Fruit fly (Drosophila melanogaster) whole organism, embryonic: ENCODE measurements around the gene Csas.

Experiments used
- CG10321 ChIP-seq: fragments of 200-800 bp; sonication (Bioruptor generic); IDR thresholded peaks from 2 replicates; pipeline ENCODE4 v1.3.6; 2022; ENCODE audit warnings: missing biosample characterization, missing genetic modification characterization
- CG10565 ChIP-seq: fragments of 200-800 bp; sonication (Bioruptor generic); optimal IDR thresholded peaks from 3 replicates; lab custom pipeline; 2016; ENCODE audit warnings: missing biosample characterization, mild to moderate bottlenecking, missing genetic modification characterization
- CG11695 ChIP-seq: fragments of 200-800 bp; sonication (Bioruptor generic); IDR thresholded peaks from 3 replicates; pipeline ENCODE4 v1.3.6; 2022; ENCODE audit warnings: missing biosample characterization, missing genetic modification characterization
- CG11696 ChIP-seq: fragments of 200-800 bp; sonication (Bioruptor generic); IDR thresholded peaks from 2 replicates; pipeline ENCODE4 v1.3.6; 2022; ENCODE audit warnings: missing biosample characterization, missing genetic modification characterization
- CG12104 ChIP-seq: fragments of 200-800 bp; sonication (Bioruptor generic); optimal IDR thresholded peaks from 3 replicates; lab custom pipeline; 2016; ENCODE audit warnings: missing biosample characterization, missing genetic modification characterization
- CG12155 ChIP-seq: fragments of 200-800 bp; sonication (Bioruptor generic); optimal IDR thresholded peaks from 3 replicates; lab custom pipeline; 2016; ENCODE audit warnings: missing biosample characterization, missing genetic modification characterization
- CG12942 ChIP-seq: fragments of 200-800 bp; sonication (Bioruptor generic); optimal IDR thresholded peaks from 3 replicates; lab custom pipeline; 2016; ENCODE audit warnings: missing biosample characterization, missing genetic modification characterization
- CG18764 ChIP-seq: fragments of 200-800 bp; sonication (Bioruptor generic); optimal IDR thresholded peaks from 3 replicates; lab custom pipeline; 2016; ENCODE audit warnings: missing biosample characterization, missing genetic modification characterization
- CG2116 ChIP-seq: fragments of 200-800 bp; sonication (Bioruptor generic); optimal IDR thresholded peaks from 3 replicates; lab custom pipeline; 2018; ENCODE audit warnings: missing biosample characterization, mild to moderate bottlenecking, missing genetic modification characterization
- CG33557 ChIP-seq: fragments of 200-800 bp; sonication (Bioruptor generic); optimal IDR thresholded peaks from 2 replicates; lab custom pipeline; 2019; ENCODE audit warnings: missing biosample characterization, mild to moderate bottlenecking, missing genetic modification characterization, moderate library complexity
- CG3838 ChIP-seq: fragments of 200-800 bp; sonication (Bioruptor generic); optimal IDR thresholded peaks from 3 replicates; lab custom pipeline; 2016; ENCODE audit warnings: missing biosample characterization, missing genetic modification characterization
- CG42726 ChIP-seq: fragments of 200-800 bp; sonication (Bioruptor generic); IDR thresholded peaks from 2 replicates; pipeline ENCODE4 v1.3.6; 2022; ENCODE audit warnings: missing biosample characterization, missing genetic modification characterization; ENCODE audit not compliant: partially characterized antibody
- CG4820 ChIP-seq: fragments of 200-800 bp; sonication (Bioruptor generic); optimal IDR thresholded peaks from 3 replicates; lab custom pipeline; 2016; ENCODE audit warnings: missing biosample characterization, missing genetic modification characterization
- CG8281 ChIP-seq: fragments of 200-800 bp; sonication (Bioruptor generic); optimal IDR thresholded peaks from 2 replicates; lab custom pipeline; 2018; ENCODE audit warnings: missing biosample characterization, mild to moderate bottlenecking, missing genetic modification characterization, moderate library complexity
- CG8290 ChIP-seq, 3 experiments: fragments of 200-800 bp; sonication (Bioruptor generic); optimal IDR thresholded peaks; 2 replicates each; lab custom pipeline; 2016 to 2019; ENCODE audit warnings: missing biosample characterization in 3 of 3, missing genetic modification characterization in 3 of 3, mild to moderate bottlenecking in 2 of 3, moderate library complexity in 1 of 3
- CkIIα-i1 ChIP-seq: fragments of 200-800 bp; sonication (Bioruptor generic); IDR thresholded peaks from 2 replicates; pipeline ENCODE4 v1.3.6; 2022; ENCODE audit warnings: missing biosample characterization, missing genetic modification characterization
- CrebB ChIP-seq: fragments of 200-800 bp; sonication (Bioruptor generic); optimal IDR thresholded peaks from 3 replicates; lab custom pipeline; 2018; ENCODE audit warnings: missing biosample characterization, mild to moderate bottlenecking, missing genetic modification characterization
- Dad ChIP-seq: fragments of 200-800 bp; sonication (Bioruptor generic); optimal IDR thresholded peaks from 3 replicates; lab custom pipeline; 2016; ENCODE audit warnings: missing biosample characterization, missing genetic modification characterization
- Deaf1 ChIP-seq: fragments of 200-800 bp; optimal IDR thresholded peaks from 3 replicates; lab custom pipeline; 2019; ENCODE audit warnings: missing biosample characterization, mild to moderate bottlenecking, missing genetic modification characterization, moderate library complexity
- Hey ChIP-seq: fragments of 200-800 bp; sonication (Bioruptor generic); optimal IDR thresholded peaks from 3 replicates; lab custom pipeline; 2018; ENCODE audit warnings: missing biosample characterization, mild to moderate bottlenecking, missing genetic modification characterization
- Hmx ChIP-seq: fragments of 200-800 bp; sonication (Bioruptor generic); optimal IDR thresholded peaks from 2 replicates; lab custom pipeline; 2016; ENCODE audit warnings: missing biosample characterization, missing genetic modification characterization
- MTF-1 ChIP-seq: fragments of 200-800 bp; sonication (Bioruptor generic); optimal IDR thresholded peaks from 2 replicates; lab custom pipeline; 2018; ENCODE audit warnings: missing biosample characterization, mild to moderate bottlenecking, missing genetic modification characterization, borderline replicate concordance
- Max ChIP-seq: fragments of 200-800 bp; sonication (Bioruptor generic); optimal IDR thresholded peaks from 2 replicates; lab custom pipeline; 2016; ENCODE audit warnings: missing biosample characterization, mild to moderate bottlenecking, missing genetic modification characterization
- Mrtf ChIP-seq: fragments of 200-800 bp; sonication (Bioruptor generic); IDR thresholded peaks from 3 replicates; pipeline ENCODE4 v1.3.6; 2022; ENCODE audit warnings: missing biosample characterization, missing genetic modification characterization
- Nf-YC ChIP-seq: fragments of 200-800 bp; optimal IDR thresholded peaks from 3 replicates; lab custom pipeline; 2019; ENCODE audit warnings: missing biosample characterization, mild to moderate bottlenecking, missing genetic modification characterization, moderate library complexity
- Sin3A ChIP-seq: fragments of >200 bp; optimal IDR thresholded peaks from 2 replicates; lab custom pipeline; 2018
- Trl ChIP-seq, 3 experiments: fragments of >200 bp in 2 of 3; fragments of 200-800 bp in 1 of 3; sonication (Bioruptor generic) in 1 of 3; optimal IDR thresholded peaks; 2 replicates in 1 of 3; 3 replicates in 2 of 3; lab custom pipeline; 2016 to 2017; ENCODE audit warnings: missing biosample characterization in 1 of 3, missing genetic modification characterization in 1 of 3
- YL-1 ChIP-seq: fragments of 200-800 bp; sonication (Bioruptor generic); optimal IDR thresholded peaks from 3 replicates; lab custom pipeline; 2017; ENCODE audit warnings: missing biosample characterization, mild to moderate bottlenecking, missing genetic modification characterization
- ase ChIP-seq: fragments of 200-800 bp; sonication (Bioruptor generic); IDR thresholded peaks from 3 replicates; pipeline ENCODE4 v1.3.6; 2022; ENCODE audit warnings: missing biosample characterization, missing genetic modification characterization
- bigmax ChIP-seq: fragments of 200-800 bp; sonication (Bioruptor generic); optimal IDR thresholded peaks from 2 replicates; lab custom pipeline; 2018; ENCODE audit warnings: missing biosample characterization, mild to moderate bottlenecking, missing genetic modification characterization
- bowl ChIP-seq: fragments of 200-800 bp; sonication (Bioruptor generic); IDR thresholded peaks from 2 replicates; pipeline ENCODE4 v1.3.6; 2022; ENCODE audit warnings: missing biosample characterization, missing genetic modification characterization
- bsh ChIP-seq, 2 experiments: fragments of 200-800 bp; sonication (Bioruptor generic); optimal IDR thresholded peaks; 2 replicates each; lab custom pipeline; 2017 to 2018; ENCODE audit warnings: mild to moderate bottlenecking in 2 of 2, missing biosample characterization in 2 of 2, missing genetic modification characterization in 2 of 2, moderate library complexity in 1 of 2
- chn ChIP-seq: fragments of 200-800 bp; sonication (Bioruptor generic); optimal IDR thresholded peaks from 2 replicates; lab custom pipeline; 2016; ENCODE audit warnings: missing biosample characterization, missing genetic modification characterization
- gcm2 ChIP-seq: fragments of 200-800 bp; sonication (Bioruptor generic); optimal IDR thresholded peaks from 2 replicates; lab custom pipeline; 2016; ENCODE audit warnings: missing biosample characterization, missing genetic modification characterization
- kah ChIP-seq: fragments of 200-800 bp; sonication (Bioruptor generic); optimal IDR thresholded peaks from 2 replicates; lab custom pipeline; 2018; ENCODE audit warnings: missing biosample characterization, mild to moderate bottlenecking, missing genetic modification characterization
- lbe ChIP-seq: fragments of 200-800 bp; sonication (Bioruptor generic); optimal IDR thresholded peaks from 2 replicates; lab custom pipeline; 2016; ENCODE audit warnings: missing biosample characterization, mild to moderate bottlenecking, missing genetic modification characterization
- lmd ChIP-seq: fragments of 200-800 bp; sonication (Bioruptor generic); IDR thresholded peaks from 2 replicates; pipeline ENCODE4 v1.3.6; 2022; ENCODE audit warnings: missing biosample characterization, missing genetic modification characterization
- luna ChIP-seq: fragments of 200-800 bp; sonication (Bioruptor generic); optimal IDR thresholded peaks from 2 replicates; lab custom pipeline; 2016; ENCODE audit warnings: missing biosample characterization, missing genetic modification characterization
- maf-S ChIP-seq: fragments of 200-800 bp; sonication (Bioruptor generic); optimal IDR thresholded peaks from 2 replicates; lab custom pipeline; 2016; ENCODE audit warnings: missing biosample characterization, missing genetic modification characterization
- mirr ChIP-seq: fragments of 200-800 bp; sonication (Bioruptor generic); optimal IDR thresholded peaks from 3 replicates; lab custom pipeline; 2018; ENCODE audit warnings: missing biosample characterization, mild to moderate bottlenecking, missing genetic modification characterization
- odd ChIP-seq: fragments of 200-800 bp; sonication (Bioruptor generic); optimal IDR thresholded peaks from 2 replicates; lab custom pipeline; 2017; ENCODE audit warnings: missing biosample characterization, mild to moderate bottlenecking, missing genetic modification characterization
- peb ChIP-seq: fragments of 200-800 bp; sonication (Bioruptor generic); IDR thresholded peaks from 2 replicates; pipeline ENCODE4 v1.3.6; 2022; ENCODE audit warnings: missing biosample characterization, missing genetic modification characterization
- pnt ChIP-seq: fragments of 200-800 bp; sonication (Bioruptor generic); optimal IDR thresholded peaks from 3 replicates; lab custom pipeline; 2016; ENCODE audit warnings: missing biosample characterization, missing genetic modification characterization
- prd ChIP-seq, 3 experiments: fragments of >200 bp in 2 of 3; fragments of 200-800 bp in 1 of 3; sonication (Bioruptor generic) in 1 of 3; optimal IDR thresholded peaks in 2 of 3; IDR thresholded peaks in 1 of 3; 2 replicates in 2 of 3; 3 replicates in 1 of 3; pipeline versions ENCODE4 v1.3.6 to Lab custom; 2017 to 2022; ENCODE audit warnings: missing biosample characterization in 1 of 3, missing genetic modification characterization in 1 of 3
- pros ChIP-seq: fragments of 200-800 bp; sonication (Bioruptor generic); optimal IDR thresholded peaks from 3 replicates; lab custom pipeline; 2019; ENCODE audit warnings: missing biosample characterization, mild to moderate bottlenecking, missing genetic modification characterization, moderate library complexity
- pzg ChIP-seq: fragments of 200-800 bp; sonication (Bioruptor generic); optimal IDR thresholded peaks from 3 replicates; lab custom pipeline; 2018; ENCODE audit warnings: missing biosample characterization, mild to moderate bottlenecking, missing genetic modification characterization, moderate library complexity
- stc ChIP-seq: fragments of 200-800 bp; sonication (Bioruptor generic); IDR thresholded peaks from 2 replicates; pipeline ENCODE4 v1.3.6; 2022; ENCODE audit warnings: missing biosample characterization, missing genetic modification characterization
- tx ChIP-seq: fragments of 200-800 bp; sonication (Bioruptor generic); optimal IDR thresholded peaks from 2 replicates; lab custom pipeline; 2016; ENCODE audit warnings: missing biosample characterization, missing genetic modification characterization

Gene Csas

dm6 chr3L:20002482-20003234, 13.9 kb upstream of the Csas start, which contains the start of gene CG7668 (continued):
- TF ChIP-seq lbe (GFP tag; lab: Kevin White, UChicago) (peak; percentile 88), lmd (GFP tag; lab: Robert Waterston, UW) (no peak; the same call in 1 of the 2 replicates), Hey (no peak), CG42726 (GFP tag; lab: Robert Waterston, UW) (no peak), Dad (GFP tag; lab: Kevin White, UChicago) (peak; percentile 74), bigmax (GFP tag; lab: Kevin White, UChicago) (no peak), Max (GFP tag; lab: Kevin White, UChicago) (peak; percentile 89), CG2116 (GFP tag; lab: Kevin White, UChicago) (peak; percentile 68), Deaf1 (tag; lab: Kevin White, UChicago) (peak; percentile 66), chn (GFP tag; lab: Kevin White, UChicago) (peak; percentile 90), YL-1 (GFP tag; lab: Kevin White, UChicago) (peak; percentile 86), kah (GFP tag; lab: Kevin White, UChicago) (peak; percentile 67), Nf-YC (peak; percentile 83), maf-S (peak; percentile 72), bowl (GFP tag; lab: Robert Waterston, UW) (peak; percentile 86), Mrtf (GFP tag; lab: Robert Waterston, UW) (peak; percentile 83; the same call in 2 of the 3 replicates), CG10565 (GFP tag; lab: Kevin White, UChicago) (peak; percentile 53), MTF-1 (GFP tag; lab: Kevin White, UChicago) (peak; percentile 55), CG12942 (peak; percentile 86), prd (optimal IDR thresholded peaks at IDR 0.05; lab: Kevin White, UChicago) (no peak), prd (GFP tag; IDR thresholded peaks at IDR 0.05; lab: Robert Waterston, UW) (peak; percentile 92), CG11695 (GFP tag; lab: Robert Waterston, UW) (peak; percentile 93), peb (GFP tag; lab: Robert Waterston, UW) (peak; percentile 59; the same call in 1 of the 2 replicates), CG11696 (GFP tag; lab: Robert Waterston, UW) (peak; percentile 87), bsh (GFP tag; optimal IDR thresholded peaks at IDR 0.05; lab: Kevin White, UChicago) (peak; percentile 50 to 92), tx (peak; percentile 86), pzg (GFP tag; lab: Kevin White, UChicago) (peak; percentile 62), CG12104 (GFP tag; lab: Kevin White, UChicago) (peak; percentile 78), mirr (GFP tag; lab: Kevin White, UChicago) (peak; percentile 78), CG18764 (peak; percentile 86), Trl (optimal IDR thresholded peaks at IDR 0.05; lab: Kevin White, UChicago) (peak in 1 of 2 experiments; percentile 16), Trl (GFP tag; optimal IDR thresholded peaks at IDR 0.05; lab: Kevin White, UChicago) (peak; percentile 85), CG33557 (GFP tag; lab: Kevin White, UChicago) (peak; percentile 92), CG3838 (GFP tag; lab: Kevin White, UChicago) (peak; percentile 41), CrebB (tag; lab: Kevin White, UChicago) (peak; percentile 87), gcm2 (peak; percentile 77), CG4820 (GFP tag; lab: Kevin White, UChicago) (peak; percentile 86), CG8281 (tag; lab: Kevin White, UChicago) (peak; percentile 76), pnt (peak; percentile 85), Sin3A (lab: Kevin White, UChicago) (no peak), CG12155 (GFP tag; lab: Kevin White, UChicago) (peak; percentile 85), CkIIα-i1 (GFP tag; lab: Robert Waterston, UW) (no peak), Hmx (GFP tag; lab: Kevin White, UChicago) (peak; percentile 71), luna (GFP tag; lab: Kevin White, UChicago) (peak; percentile 61), CG8290 (GFP tag; optimal IDR thresholded peaks at IDR 0.05; lab: Kevin White, UChicago) (peak; percentile 85), CG8290 (tag; optimal IDR thresholded peaks at IDR 0.05; lab: Kevin White, UChicago) (peak in 1 of 2 experiments; percentile 90), odd (GFP tag; lab: Kevin White, UChicago) (peak; percentile 82), stc (GFP tag; lab: Robert Waterston, UW) (peak; percentile 89), pros (GFP tag; lab: Kevin White, UChicago) (peak; percentile 50), ase (GFP tag; lab: Robert Waterston, UW) (peak; percentile 77; the same call in 1 of the 3 replicates), CG10321 (GFP tag; lab: Robert Waterston, UW) (peak; percentile 43; the same call in 1 of the 2 replicates)
